Worm (Caenorhabditis elegans) whole organism, midembryonic: ENCODE results near the gene nep-23.

ENCODE experiments used
- T22C8.4 ChIP-seq: fragments of 200-800 bp; sonication (Bioruptor generic); IDR thresholded peaks from 2 replicates; pipeline ENCODE4 v1.3.6; 2022; ENCODE audit warnings: missing genetic modification characterization, missing compliant biosample characterization
- cog-1 ChIP-seq: sonication (generic microtip); optimal IDR thresholded peaks from 2 replicates; lab custom pipeline; 2016; ENCODE audit warnings: missing genetic modification characterization, missing compliant biosample characterization
- flt-1 ChIP-seq: fragments of 200-800 bp; sonication (Bioruptor generic); IDR thresholded peaks from 2 replicates; pipeline ENCODE4 v1.3.6; 2022; ENCODE audit warnings: missing genetic modification characterization, missing compliant biosample characterization
- klf-2 ChIP-seq: fragments of 200-800 bp; sonication (Bioruptor generic); conservative IDR thresholded peaks from 2 replicates; pipeline ENCODE4 v1.3.6; 2022; ENCODE audit warnings: missing genetic modification reagents, missing genetic modification characterization, missing compliant biosample characterization
- med-1 ChIP-seq: sonication (generic microtip); optimal IDR thresholded peaks from 2 replicates; lab custom pipeline; 2017; ENCODE audit warnings: missing genetic modification characterization, mild to moderate bottlenecking, missing compliant biosample characterization, antibody characterized with exemption, missing genetic modification reagents; ENCODE audit not compliant: insufficient read depth
- ref-1 ChIP-seq: fragments of 200-800 bp; sonication (Bioruptor generic); conservative IDR thresholded peaks from 2 replicates; pipeline ENCODE4 v1.3.6; 2022; ENCODE audit warnings: missing genetic modification reagents, missing genetic modification characterization, missing compliant biosample characterization
- tab-1 ChIP-seq: fragments of 200-800 bp; sonication (Bioruptor generic); IDR thresholded peaks from 2 replicates; pipeline ENCODE4 v1.3.6; 2022; ENCODE audit warnings: missing genetic modification characterization, missing compliant biosample characterization
- ztf-23 ChIP-seq: fragments of 200-800 bp; sonication (Bioruptor generic); IDR thresholded peaks from 2 replicates; pipeline ENCODE4 v1.3.6; 2022; ENCODE audit warnings: missing genetic modification reagents, missing genetic modification characterization, missing compliant biosample characterization
- ztf-29 ChIP-seq: fragments of 200-800 bp; sonication (Bioruptor generic); IDR thresholded peaks from 2 replicates; pipeline ENCODE4 v1.3.6; 2022; ENCODE audit warnings: missing genetic modification reagents, missing genetic modification characterization, missing compliant biosample characterization

Gene nep-23

ce11 chrIV:16925363-16925863 is 5.3 kb downstream of the nep-23 start:
- no peak for TF ChIP-seq flt-1 (GFP tag; lab: Robert Waterston, UW)
- TF ChIP-seq tab-1 (GFP tag; lab: Robert Waterston, UW), result no peak
- TF ChIP-seq ref-1, result no peak
- no peak for TF ChIP-seq ztf-23 (GFP tag; lab: Robert Waterston, UW)
- no peak for TF ChIP-seq ztf-29 (GFP tag; lab: Robert Waterston, UW)

- no peak for TF ChIP-seq ztf-29 (GFP tag; lab: Robert Waterston, UW)
- no peak for TF ChIP-seq ref-1
- TF ChIP-seq cog-1 (tag; lab: Kevin White, UChicago), result no peak
Observed at ce11 chrIV:16926558-16926957, 6.4 kb downstream of the nep-23 start.

- no peak for TF ChIP-seq med-1 (GFP tag; lab: Kevin White, UChicago)
- no peak for TF ChIP-seq cog-1 (tag; lab: Kevin White, UChicago)
- no peak for TF ChIP-seq ztf-23 (GFP tag; lab: Robert Waterston, UW)
- TF ChIP-seq T22C8.4 (GFP tag; lab: Robert Waterston, UW), result no peak
- no peak for TF ChIP-seq klf-2 (GFP tag; lab: Robert Waterston, UW)
- TF ChIP-seq ztf-29 (GFP tag; lab: Robert Waterston, UW), result no peak
- TF ChIP-seq tab-1 (GFP tag; lab: Robert Waterston, UW), result no peak
- TF ChIP-seq ref-1, result no peak
- no peak for TF ChIP-seq flt-1 (GFP tag; lab: Robert Waterston, UW)
Observed at ce11 chrIV:16931077-16931476, 10.9 kb downstream of the nep-23 start, which contains the start of gene Y116A8C.49. Gene Y116A8C.49, minus strand, starts transcription at chrIV:16931177.

ce11 chrIV:16936053-16936452 is 15.9 kb downstream of the nep-23 start:
- TF ChIP-seq ref-1, result no peak

- TF ChIP-seq ztf-23 (GFP tag; lab: Robert Waterston, UW) (no peak), ref-1 (no peak), med-1 (GFP tag; lab: Kevin White, UChicago) (no peak), ztf-29 (GFP tag; lab: Robert Waterston, UW) (no peak), tab-1 (GFP tag; lab: Robert Waterston, UW) (no peak), flt-1 (GFP tag; lab: Robert Waterston, UW) (no peak), klf-2 (GFP tag; lab: Robert Waterston, UW) (no peak), T22C8.4 (GFP tag; lab: Robert Waterston, UW) (no peak), cog-1 (tag; lab: Kevin White, UChicago) (no peak)
Observed at ce11 chrIV:16939001-16939400, 18.9 kb downstream of the nep-23 start, which contains the start of gene Y116A8C.10. Gene Y116A8C.10, minus strand, starts transcription at chrIV:16939101.

- no peak for TF ChIP-seq ref-1
- peak; percentile 67; the same call in 1 of the 2 replicates for TF ChIP-seq tab-1 (GFP tag; lab: Robert Waterston, UW)
- peak; percentile 1 for TF ChIP-seq cog-1 (tag; lab: Kevin White, UChicago)
- peak; percentile 84 for TF ChIP-seq med-1 (GFP tag; lab: Kevin White, UChicago)
- TF ChIP-seq klf-2 (GFP tag; lab: Robert Waterston, UW), result peak; percentile 77; the same call in 1 of the 2 replicates
- no peak for TF ChIP-seq ztf-29 (GFP tag; lab: Robert Waterston, UW)
- peak; percentile 87 for TF ChIP-seq T22C8.4 (GFP tag; lab: Robert Waterston, UW)
- TF ChIP-seq flt-1 (GFP tag; lab: Robert Waterston, UW), result peak; percentile 81
- peak; percentile 76 for TF ChIP-seq ztf-23 (GFP tag; lab: Robert Waterston, UW)
Observed at ce11 chrIV:16946746-16947145, 26.6 kb downstream of the nep-23 start, which contains the start of the genes Y116A8C.9 and arf-6. Gene Y116A8C.9, minus strand, starts transcription at chrIV:16946800. Gene arf-6, plus strand, starts transcription at chrIV:16947120.

ce11 chrIV:16949767-16950166 is 29.6 kb downstream of the nep-23 start, which contains the start of gene rad-54.B:
Gene rad-54.B, plus strand, starts transcription at chrIV:16950067.
- TF ChIP-seq flt-1 (GFP tag; lab: Robert Waterston, UW), result no peak
- TF ChIP-seq tab-1 (GFP tag; lab: Robert Waterston, UW), result no peak
- TF ChIP-seq cog-1 (tag; lab: Kevin White, UChicago), result no peak
- TF ChIP-seq T22C8.4 (GFP tag; lab: Robert Waterston, UW), result no peak
- TF ChIP-seq klf-2 (GFP tag; lab: Robert Waterston, UW), result no peak
- no peak for TF ChIP-seq ztf-29 (GFP tag; lab: Robert Waterston, UW)
- no peak for TF ChIP-seq med-1 (GFP tag; lab: Kevin White, UChicago)
- TF ChIP-seq ztf-23 (GFP tag; lab: Robert Waterston, UW), result no peak
- TF ChIP-seq ref-1, result no peak

ce11 chrIV:16952389-16952788 is 32.2 kb downstream of the nep-23 start:
- 0 out of 2 replicates have a peak, but pooled peaks have one; percentile 46 for TF ChIP-seq T22C8.4 (GFP tag; lab: Robert Waterston, UW)
- TF ChIP-seq ref-1, result no peak
- no peak for TF ChIP-seq cog-1 (tag; lab: Kevin White, UChicago)
- TF ChIP-seq tab-1 (GFP tag; lab: Robert Waterston, UW), result no peak

- TF ChIP-seq med-1 (GFP tag; lab: Kevin White, UChicago) (no peak), T22C8.4 (GFP tag; lab: Robert Waterston, UW) (peak; percentile 48; the same call in 1 of the 2 replicates)
Observed at ce11 chrIV:16962445-16962844, 42.3 kb downstream of the nep-23 start.

- TF ChIP-seq tab-1 (GFP tag; lab: Robert Waterston, UW) (no peak), ref-1 (no peak), T22C8.4 (GFP tag; lab: Robert Waterston, UW) (no peak), flt-1 (GFP tag; lab: Robert Waterston, UW) (no peak)
Observed at ce11 chrIV:16970390-16970789, 50.2 kb downstream of the nep-23 start, which contains the start of gene rom-3. Gene rom-3, minus strand, starts transcription at chrIV:16970490.
